Fruit fly (Drosophila melanogaster): ENCODE measurements around the gene Sec10.

Gene Sec10

DNA sequence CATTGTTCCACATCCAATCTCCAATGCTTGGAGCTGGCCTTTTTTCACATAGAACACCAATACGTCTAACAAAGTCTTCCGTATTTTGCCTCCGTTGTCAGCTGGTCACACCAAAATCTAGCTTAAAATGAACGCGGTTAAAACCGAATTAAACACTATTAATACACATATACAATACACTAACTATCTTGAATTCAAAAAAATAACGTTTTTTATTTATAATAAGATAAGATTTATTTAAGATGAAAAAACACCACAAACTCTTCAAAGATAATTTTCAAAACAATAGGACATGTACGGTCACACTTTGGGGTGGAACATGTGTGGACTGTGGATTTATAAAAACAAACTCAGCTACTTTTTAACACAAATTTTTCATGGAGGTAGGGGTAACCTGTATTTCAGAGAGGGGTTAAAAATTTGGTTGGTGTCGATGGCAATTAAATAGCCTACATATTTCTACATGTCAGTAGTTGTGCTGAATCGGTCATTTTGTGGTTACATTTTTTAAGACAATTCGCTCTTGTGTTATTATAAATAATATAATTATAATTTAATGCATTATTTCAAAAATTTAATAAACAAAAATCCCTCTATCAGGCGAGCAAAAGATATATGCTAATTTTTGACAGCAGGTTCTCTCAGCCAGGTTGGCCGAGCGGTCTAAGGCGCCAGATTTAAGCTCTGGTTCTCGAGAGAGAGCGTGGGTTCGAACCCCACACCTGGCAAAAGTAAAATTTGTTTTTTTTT is 22.1 kb upstream of the Sec10 start, which contains the start of gene CG13605:
TSS of gene CG13605 (minus strand) at position 70 of the 750 bp plus-strand sequence.
- TF ChIP-seq toe (GFP tag; optimal IDR thresholded peaks at IDR 0.05) (peak; percentile 71), Mnt (GFP tag; optimal IDR thresholded peaks at IDR 0.05) (peak; percentile 59), CG12768 (GFP tag; optimal IDR thresholded peaks at IDR 0.05) (peak; percentile 78), tj (GFP tag; optimal IDR thresholded peaks at IDR 0.05) (peak; percentile 78), CG1620 (GFP tag; optimal IDR thresholded peaks at IDR 0.05) (peak; percentile 28), cnc (optimal IDR thresholded peaks at IDR 0.05) (no peak), ovo (GFP tag; optimal IDR thresholded peaks at IDR 0.05) (no peak), kay (GFP tag; ENCODE audit: borderline replicate concordance) (no peak), CG11617 (GFP tag; optimal IDR thresholded peaks at IDR 0.05) (peak; percentile 73), CG7045 (GFP tag; optimal IDR thresholded peaks at IDR 0.05) (peak; percentile 59), CG33017 (tag; optimal IDR thresholded peaks at IDR 0.05) (peak; percentile 73), CG7101 (tag; optimal IDR thresholded peaks at IDR 0.05) (peak; percentile 68), CG5204 (GFP tag; optimal IDR thresholded peaks at IDR 0.05) (peak; percentile 64), Clk (GFP tag; optimal IDR thresholded peaks at IDR 0.05) (peak; percentile 44), cic (GFP tag; optimal IDR thresholded peaks at IDR 0.05) (peak; percentile 27), pad (GFP tag; optimal IDR thresholded peaks at IDR 0.05) (peak; percentile 62), CG14711 (tag; optimal IDR thresholded peaks at IDR 0.05) (peak; percentile 69), Crg-1 (GFP tag; optimal IDR thresholded peaks at IDR 0.05) (peak; percentile 68), bab1 (GFP tag; optimal IDR thresholded peaks at IDR 0.05) (peak; percentile 84), Hr96 (GFP tag; optimal IDR thresholded peaks at IDR 0.05) (peak; percentile 27)

- no peak for TF ChIP-seq Hr96 (GFP tag; optimal IDR thresholded peaks at IDR 0.05)
- TF ChIP-seq Clk (GFP tag; optimal IDR thresholded peaks at IDR 0.05): no peak
- TF ChIP-seq CG14711 (tag; optimal IDR thresholded peaks at IDR 0.05): no peak
- no peak for TF ChIP-seq tj (GFP tag; optimal IDR thresholded peaks at IDR 0.05)
- TF ChIP-seq Crg-1 (GFP tag; optimal IDR thresholded peaks at IDR 0.05): no peak
- no peak for TF ChIP-seq CG5204 (GFP tag; optimal IDR thresholded peaks at IDR 0.05)
- no peak for TF ChIP-seq CG7101 (tag; optimal IDR thresholded peaks at IDR 0.05)
- TF ChIP-seq CG33017 (tag; optimal IDR thresholded peaks at IDR 0.05): no peak
- TF ChIP-seq CG11617 (GFP tag; optimal IDR thresholded peaks at IDR 0.05): no peak
- TF ChIP-seq ovo (GFP tag; optimal IDR thresholded peaks at IDR 0.05): no peak
These were observed 21.6 kb upstream of the Sec10 start, which contains the start of gene Root for dm6 chr3R:24113070-24113385. Root (plus strand) TSS chr3R:24113286.

dm6 chr3R:24116180-24116579 is 18.5 kb upstream of the Sec10 start, which contains the start of gene CG13607:
CG13607 (minus strand) TSS chr3R:24116322.
- TF ChIP-seq CG7101 (tag; optimal IDR thresholded peaks at IDR 0.05) (peak; percentile 18), Hr96 (GFP tag; optimal IDR thresholded peaks at IDR 0.05) (peak; percentile 27), pad (GFP tag; optimal IDR thresholded peaks at IDR 0.05) (no peak), Clk (GFP tag; optimal IDR thresholded peaks at IDR 0.05) (no peak), cnc (optimal IDR thresholded peaks at IDR 0.05) (no peak), cic (GFP tag; optimal IDR thresholded peaks at IDR 0.05) (peak; percentile 14), CG5204 (GFP tag; optimal IDR thresholded peaks at IDR 0.05) (peak; percentile 13), CG33017 (tag; optimal IDR thresholded peaks at IDR 0.05) (no peak), CG14711 (tag; optimal IDR thresholded peaks at IDR 0.05) (no peak), CG1620 (GFP tag; optimal IDR thresholded peaks at IDR 0.05) (no peak), CG7045 (GFP tag; optimal IDR thresholded peaks at IDR 0.05) (no peak), tj (GFP tag; optimal IDR thresholded peaks at IDR 0.05) (no peak), Crg-1 (GFP tag; optimal IDR thresholded peaks at IDR 0.05) (no peak), toe (GFP tag; optimal IDR thresholded peaks at IDR 0.05) (no peak), Mnt (GFP tag; optimal IDR thresholded peaks at IDR 0.05) (no peak), bab1 (GFP tag; optimal IDR thresholded peaks at IDR 0.05) (no peak), CG12768 (GFP tag; optimal IDR thresholded peaks at IDR 0.05) (no peak), ovo (GFP tag; optimal IDR thresholded peaks at IDR 0.05) (no peak), CG11617 (GFP tag; optimal IDR thresholded peaks at IDR 0.05) (peak; percentile 10), kay (GFP tag; ENCODE audit: borderline replicate concordance) (no peak)

dm6 chr3R:24116972-24117371 is 17.7 kb upstream of the Sec10 start:
- no peak for TF ChIP-seq ovo (GFP tag; optimal IDR thresholded peaks at IDR 0.05)
- TF ChIP-seq bab1 (GFP tag; optimal IDR thresholded peaks at IDR 0.05): no peak
- TF ChIP-seq Mnt (GFP tag; optimal IDR thresholded peaks at IDR 0.05): no peak
- no peak for TF ChIP-seq CG12768 (GFP tag; optimal IDR thresholded peaks at IDR 0.05)
- TF ChIP-seq Clk (GFP tag; optimal IDR thresholded peaks at IDR 0.05): no peak
- TF ChIP-seq CG33017 (tag; optimal IDR thresholded peaks at IDR 0.05): no peak

dm6 chr3R:24121669-24122068 is 13.0 kb upstream of the Sec10 start:
- no peak for TF ChIP-seq Mnt (GFP tag; optimal IDR thresholded peaks at IDR 0.05)
- no peak for TF ChIP-seq CG7045 (GFP tag; optimal IDR thresholded peaks at IDR 0.05)
- TF ChIP-seq cnc (optimal IDR thresholded peaks at IDR 0.05): no peak
- TF ChIP-seq CG7101 (tag; optimal IDR thresholded peaks at IDR 0.05): no peak
- TF ChIP-seq tj (GFP tag; optimal IDR thresholded peaks at IDR 0.05): no peak
- TF ChIP-seq CG14711 (tag; optimal IDR thresholded peaks at IDR 0.05): no peak
- no peak for TF ChIP-seq toe (GFP tag; optimal IDR thresholded peaks at IDR 0.05)
- TF ChIP-seq CG5204 (GFP tag; optimal IDR thresholded peaks at IDR 0.05): no peak
- TF ChIP-seq Crg-1 (GFP tag; optimal IDR thresholded peaks at IDR 0.05): no peak
- TF ChIP-seq kay (GFP tag; ENCODE audit: borderline replicate concordance): no peak

DNA sequence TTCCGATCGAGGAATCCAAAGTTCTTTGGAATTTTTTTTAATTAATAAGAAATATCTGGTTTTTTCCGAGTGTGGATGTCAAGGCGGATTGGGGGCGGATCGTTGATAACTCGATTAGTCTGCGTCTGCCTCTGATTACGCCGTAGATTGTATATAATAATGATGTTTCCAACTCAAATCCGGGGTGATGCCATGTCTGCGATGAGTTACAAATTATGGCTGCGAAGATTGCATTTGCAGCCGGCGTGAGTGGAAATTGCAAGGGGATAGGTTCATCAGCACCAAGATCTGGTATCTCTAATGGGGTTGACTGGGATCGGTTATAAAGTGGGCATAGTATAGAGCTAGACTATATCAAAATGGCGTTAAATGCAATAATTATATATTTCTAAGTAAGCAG is 12.3 kb upstream of the Sec10 start:
- TF ChIP-seq Hr96 (GFP tag; optimal IDR thresholded peaks at IDR 0.05) (no peak), CG7101 (tag; optimal IDR thresholded peaks at IDR 0.05) (no peak), bab1 (GFP tag; optimal IDR thresholded peaks at IDR 0.05) (no peak), CG14711 (tag; optimal IDR thresholded peaks at IDR 0.05) (no peak), cnc (optimal IDR thresholded peaks at IDR 0.05) (no peak), Mnt (GFP tag; optimal IDR thresholded peaks at IDR 0.05) (no peak), CG11617 (GFP tag; optimal IDR thresholded peaks at IDR 0.05) (no peak), CG5204 (GFP tag; optimal IDR thresholded peaks at IDR 0.05) (no peak), Clk (GFP tag; optimal IDR thresholded peaks at IDR 0.05) (no peak)
